Worm (Caenorhabditis elegans) whole organism, L3 larva: ENCODE measurements around the gene dpf-2.

Experiments used
- ama-1 ChIP-seq: fragments of 150-350 bp; optimal IDR thresholded peaks from 2 replicates; lab custom pipeline; 2018
- daf-12 ChIP-seq: fragments of 150-350 bp; optimal IDR thresholded peaks from 2 replicates; lab custom pipeline; 2014; ENCODE audit warnings: missing biosample characterization, missing genetic modification reagents, missing genetic modification characterization
- elt-1 ChIP-seq: fragments of 150-350 bp; optimal IDR thresholded peaks from 2 replicates; lab custom pipeline; 2014; ENCODE audit warnings: missing biosample characterization, missing genetic modification characterization
- elt-2 ChIP-seq: sonication (generic microtip); optimal IDR thresholded peaks from 2 replicates; lab custom pipeline; 2016; ENCODE audit warnings: missing genetic modification reagents, mild to moderate bottlenecking, missing genetic modification characterization, missing compliant biosample characterization
- elt-3 ChIP-seq, 3 experiments: fragments of 150-350 bp in 1 of 3; sonication (generic microtip) in 2 of 3; optimal IDR thresholded peaks; 2 replicates in 2 of 3; 4 replicates in 1 of 3; lab custom pipeline; 2014 to 2017; ENCODE audit warnings: missing biosample characterization in 3 of 3, missing genetic modification characterization in 3 of 3
- fkh-10 ChIP-seq: sonication (generic microtip); optimal IDR thresholded peaks from 2 replicates; lab custom pipeline; 2017; ENCODE audit warnings: missing biosample characterization, missing genetic modification reagents, missing genetic modification characterization
- fos-1 ChIP-seq: fragments of 150-350 bp; optimal IDR thresholded peaks from 2 replicates; lab custom pipeline; 2014; ENCODE audit warnings: missing biosample characterization, missing genetic modification characterization
- jun-1 ChIP-seq: fragments of 150-350 bp; optimal IDR thresholded peaks from 2 replicates; lab custom pipeline; 2014; ENCODE audit warnings: missing biosample characterization, missing genetic modification reagents, missing genetic modification characterization
- nhr-23 ChIP-seq: fragments of 150-350 bp; optimal IDR thresholded peaks from 2 replicates; lab custom pipeline; 2014; ENCODE audit warnings: missing biosample characterization, missing genetic modification reagents, missing genetic modification characterization
- nhr-28 ChIP-seq: fragments of 150-350 bp; optimal IDR thresholded peaks from 2 replicates; lab custom pipeline; 2014; ENCODE audit warnings: missing biosample characterization, missing genetic modification characterization
- snpc-4 ChIP-seq: fragments of 150-350 bp; optimal IDR thresholded peaks from 2 replicates; lab custom pipeline; 2014; ENCODE audit warnings: missing biosample characterization, missing genetic modification characterization
- zag-1 ChIP-seq: fragments of 150-350 bp; optimal IDR thresholded peaks from 2 replicates; lab custom pipeline; 2014; ENCODE audit warnings: missing biosample characterization, missing genetic modification characterization
- ztf-4 ChIP-seq: fragments of 150-350 bp; optimal IDR thresholded peaks from 2 replicates; lab custom pipeline; 2014; ENCODE audit warnings: missing biosample characterization, missing genetic modification characterization

DNA sequence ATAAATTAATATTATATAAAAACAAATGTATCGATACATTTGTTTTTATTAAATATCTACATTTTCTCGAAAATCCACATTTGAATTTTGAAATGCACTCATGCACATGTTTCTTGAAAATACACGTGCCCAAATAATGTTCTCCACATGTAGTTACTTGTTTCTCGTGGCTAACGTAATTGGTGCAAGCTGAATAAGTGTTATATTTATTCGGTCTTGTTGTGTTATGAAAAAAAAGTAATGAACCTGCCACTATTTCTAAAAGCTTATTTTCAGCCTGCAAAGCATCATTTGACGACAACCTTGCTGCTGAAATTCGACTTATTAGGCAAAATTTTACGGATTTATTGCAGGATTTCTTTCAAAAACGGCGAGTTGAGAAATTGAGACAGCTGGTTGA is 18.2 kb upstream of the dpf-2 start:
- peak; percentile 7 for TF ChIP-seq zag-1 (tag; lab: Kevin White, UChicago)
- TF ChIP-seq fkh-10 (GFP tag; lab: Kevin White, UChicago): no peak
- TF ChIP-seq ztf-4 (tag; lab: Kevin White, UChicago): no peak
- peak; percentile 47 for TF ChIP-seq elt-2 (tag; lab: Kevin White, UChicago)
- no peak for TF ChIP-seq nhr-28
- TF ChIP-seq elt-3 (tag; optimal IDR thresholded peaks at IDR 0.05; lab: Kevin White, UChicago): no peak
- peak; percentile 58 for TF ChIP-seq snpc-4
- TF ChIP-seq ama-1 (lab: Kevin White, UChicago): no peak
- TF ChIP-seq nhr-23 (tag; lab: Kevin White, UChicago): peak; percentile 82
- no peak for TF ChIP-seq fos-1 (tag; lab: Kevin White, UChicago)
- no peak for TF ChIP-seq daf-12 (tag; lab: Kevin White, UChicago)
- TF ChIP-seq jun-1 (tag; lab: Kevin White, UChicago): peak; percentile 82
- peak; percentile 4 for TF ChIP-seq elt-1 (tag; lab: Kevin White, UChicago)
